Fruit fly (Drosophila melanogaster) whole organism, embryonic: ENCODE data around the gene CG17784.

Source experiments
- CG10321 ChIP-seq: fragments of 200-800 bp; sonication (Bioruptor generic); IDR thresholded peaks from 2 replicates; pipeline ENCODE4 v1.3.6; 2022; ENCODE audit warnings: missing biosample characterization, missing genetic modification characterization
- CG10979 ChIP-seq: fragments of 200-800 bp; sonication (Bioruptor generic); optimal IDR thresholded peaks from 2 replicates; lab custom pipeline; 2018; ENCODE audit warnings: missing biosample characterization, mild to moderate bottlenecking, missing genetic modification characterization, moderate library complexity
- CG11398 ChIP-seq: fragments of 200-800 bp; sonication (Bioruptor generic); optimal IDR thresholded peaks from 2 replicates; lab custom pipeline; 2016; ENCODE audit warnings: missing biosample characterization, missing genetic modification characterization
- CG11723 ChIP-seq: fragments of 200-800 bp; sonication (Bioruptor generic); optimal IDR thresholded peaks from 2 replicates; lab custom pipeline; 2017; ENCODE audit warnings: missing biosample characterization, mild to moderate bottlenecking, missing genetic modification characterization
- CG13287 ChIP-seq: fragments of 200-800 bp; sonication (Bioruptor generic); IDR thresholded peaks from 2 replicates; pipeline ENCODE4 v1.3.6; 2022; ENCODE audit warnings: missing biosample characterization, missing genetic modification characterization; ENCODE audit not compliant: partially characterized antibody
- CG14710 ChIP-seq: fragments of 200-800 bp; sonication (Bioruptor generic); optimal IDR thresholded peaks from 3 replicates; lab custom pipeline; 2019; ENCODE audit warnings: missing biosample characterization, mild to moderate bottlenecking, missing genetic modification characterization, moderate library complexity
- CG17568 ChIP-seq: fragments of 200-800 bp; sonication (Bioruptor generic); optimal IDR thresholded peaks from 2 replicates; lab custom pipeline; 2018; ENCODE audit warnings: missing biosample characterization, mild to moderate bottlenecking, missing genetic modification characterization, moderate library complexity
- CG1832 ChIP-seq: fragments of 200-800 bp; sonication (Bioruptor generic); optimal IDR thresholded peaks from 2 replicates; lab custom pipeline; 2017; ENCODE audit warnings: missing biosample characterization, mild to moderate bottlenecking, missing genetic modification characterization, inconsistent platforms
- CG34376 ChIP-seq: fragments of 200-800 bp; sonication (Bioruptor generic); optimal IDR thresholded peaks from 2 replicates; lab custom pipeline; 2018; ENCODE audit warnings: missing biosample characterization, mild to moderate bottlenecking, missing genetic modification characterization
- CG34422 ChIP-seq: fragments of 200-800 bp; sonication (Bioruptor generic); IDR thresholded peaks from 3 replicates; pipeline ENCODE4 v1.3.6; 2022; ENCODE audit warnings: missing biosample characterization, missing genetic modification characterization
- CG4404 ChIP-seq: fragments of 200-800 bp; sonication (Bioruptor generic); IDR thresholded peaks from 2 replicates; pipeline ENCODE4 v1.3.6; 2022; ENCODE audit warnings: missing biosample characterization, missing genetic modification characterization
- CG4617 ChIP-seq: fragments of 200-800 bp; sonication (Bioruptor generic); optimal IDR thresholded peaks from 3 replicates; lab custom pipeline; 2016; ENCODE audit warnings: missing biosample characterization, missing genetic modification characterization, borderline replicate concordance
- CG5245 ChIP-seq: fragments of 200-800 bp; sonication (Bioruptor generic); optimal IDR thresholded peaks from 3 replicates; lab custom pipeline; 2016; ENCODE audit warnings: missing biosample characterization, missing genetic modification characterization
- CG5953 ChIP-seq: fragments of 200-800 bp; sonication (Bioruptor generic); IDR thresholded peaks from 2 replicates; pipeline ENCODE4 v1.3.6; 2022; ENCODE audit warnings: missing biosample characterization, missing genetic modification characterization
- CG6854 ChIP-seq: fragments of 200-800 bp; sonication (Bioruptor generic); optimal IDR thresholded peaks from 3 replicates; lab custom pipeline; 2017; ENCODE audit warnings: missing biosample characterization, mild to moderate bottlenecking, missing genetic modification characterization
- CG7357 ChIP-seq: fragments of 200-800 bp; sonication (Bioruptor generic); IDR thresholded peaks from 3 replicates; pipeline ENCODE4 v1.3.6; 2022; ENCODE audit warnings: missing biosample characterization, missing genetic modification characterization
- CG7372 ChIP-seq: fragments of 200-800 bp; sonication (Bioruptor generic); IDR thresholded peaks from 2 replicates; pipeline ENCODE4 v1.3.6; 2022; ENCODE audit warnings: missing biosample characterization, missing genetic modification characterization
- CG7556 ChIP-seq: fragments of 200-800 bp; sonication (Bioruptor generic); optimal IDR thresholded peaks from 2 replicates; lab custom pipeline; 2017; ENCODE audit warnings: missing biosample characterization, mild to moderate bottlenecking, missing genetic modification characterization
- CG9817 ChIP-seq: fragments of 200-800 bp; sonication (Bioruptor generic); optimal IDR thresholded peaks from 2 replicates; lab custom pipeline; 2018; ENCODE audit warnings: missing biosample characterization, mild to moderate bottlenecking, missing genetic modification characterization, moderate library complexity
- CoRest ChIP-seq: fragments of 200-800 bp; sonication (Bioruptor generic); optimal IDR thresholded peaks from 3 replicates; lab custom pipeline; 2018; ENCODE audit warnings: missing biosample characterization, mild to moderate bottlenecking, missing genetic modification characterization, moderate library complexity
- Dbx ChIP-seq: fragments of 200-800 bp; sonication (Bioruptor generic); IDR thresholded peaks from 3 replicates; pipeline ENCODE4 v1.3.6; 2022; ENCODE audit warnings: missing biosample characterization, missing genetic modification characterization
- Dp ChIP-seq: fragments of 200-800 bp; sonication (Bioruptor generic); optimal IDR thresholded peaks from 2 replicates; lab custom pipeline; 2018; ENCODE audit warnings: missing biosample characterization, mild to moderate bottlenecking, missing genetic modification characterization, moderate library complexity
- Neu2 ChIP-seq: fragments of 200-800 bp; sonication (Bioruptor generic); optimal IDR thresholded peaks from 3 replicates; lab custom pipeline; 2016; ENCODE audit warnings: missing biosample characterization, missing genetic modification characterization, borderline replicate concordance
- Nf-YC ChIP-seq: fragments of 200-800 bp; optimal IDR thresholded peaks from 3 replicates; lab custom pipeline; 2019; ENCODE audit warnings: missing biosample characterization, mild to moderate bottlenecking, missing genetic modification characterization, moderate library complexity
- PHDP ChIP-seq: fragments of 200-800 bp; sonication (Bioruptor generic); optimal IDR thresholded peaks from 3 replicates; lab custom pipeline; 2018; ENCODE audit warnings: missing biosample characterization, mild to moderate bottlenecking, missing genetic modification characterization, moderate library complexity
- Rx ChIP-seq: fragments of 200-800 bp; sonication (Bioruptor generic); IDR thresholded peaks from 2 replicates; pipeline ENCODE4 v1.3.6; 2022; ENCODE audit warnings: missing biosample characterization, missing genetic modification characterization
- Side ChIP-seq: fragments of 200-800 bp; sonication (Bioruptor generic); optimal IDR thresholded peaks from 2 replicates; lab custom pipeline; 2016; ENCODE audit warnings: missing biosample characterization, missing genetic modification characterization
- Six4 ChIP-seq: fragments of 200-800 bp; sonication (Bioruptor generic); optimal IDR thresholded peaks from 2 replicates; lab custom pipeline; 2016; ENCODE audit warnings: missing biosample characterization, missing genetic modification characterization
- Usf ChIP-seq: fragments of 200-800 bp; sonication (Bioruptor generic); optimal IDR thresholded peaks from 2 replicates; lab custom pipeline; 2017; ENCODE audit warnings: missing genotype, missing biosample characterization, missing genetic modification characterization
- ato ChIP-seq: fragments of 200-800 bp; sonication (Bioruptor generic); IDR thresholded peaks from 2 replicates; pipeline ENCODE4 v1.3.6; 2022; ENCODE audit warnings: missing biosample characterization, missing genetic modification characterization; ENCODE audit not compliant: partially characterized antibody
- az2 ChIP-seq: fragments of 200-800 bp; sonication (Bioruptor generic); optimal IDR thresholded peaks from 3 replicates; lab custom pipeline; 2016; ENCODE audit warnings: missing biosample characterization, missing genetic modification characterization
- chn ChIP-seq: fragments of 200-800 bp; sonication (Bioruptor generic); optimal IDR thresholded peaks from 2 replicates; lab custom pipeline; 2016; ENCODE audit warnings: missing biosample characterization, missing genetic modification characterization
- crc ChIP-seq: fragments of 200-800 bp; sonication (Bioruptor generic); optimal IDR thresholded peaks from 2 replicates; lab custom pipeline; 2016; ENCODE audit warnings: missing biosample characterization, missing genetic modification characterization
- disco-r ChIP-seq: fragments of 200-800 bp; sonication (Bioruptor generic); optimal IDR thresholded peaks from 2 replicates; lab custom pipeline; 2016; ENCODE audit warnings: missing biosample characterization, missing genetic modification characterization
- eyg ChIP-seq: fragments of 200-800 bp; sonication (Bioruptor generic); optimal IDR thresholded peaks from 3 replicates; lab custom pipeline; 2016; ENCODE audit warnings: missing biosample characterization, missing genetic modification characterization
- ftz-f1 ChIP-seq: fragments of 200-800 bp; sonication (Bioruptor generic); optimal IDR thresholded peaks from 2 replicates; lab custom pipeline; 2016; ENCODE audit warnings: missing biosample characterization, missing genetic modification characterization
- grau ChIP-seq: fragments of 200-800 bp; optimal IDR thresholded peaks from 3 replicates; lab custom pipeline; 2019; ENCODE audit warnings: missing biosample characterization, mild to moderate bottlenecking, missing genetic modification characterization, moderate library complexity
- hkb ChIP-seq, 2 experiments: fragments of 200-800 bp in 1 of 2; fragments of >200 bp in 1 of 2; sonication (Bioruptor generic) in 1 of 2; IDR thresholded peaks in 1 of 2; optimal IDR thresholded peaks in 1 of 2; 2 replicates each; pipeline versions ENCODE4 v1.3.6 to Lab custom; 2017 to 2022; ENCODE audit warnings: missing biosample characterization in 1 of 2, missing genetic modification characterization in 1 of 2
- lmd ChIP-seq: fragments of 200-800 bp; sonication (Bioruptor generic); IDR thresholded peaks from 2 replicates; pipeline ENCODE4 v1.3.6; 2022; ENCODE audit warnings: missing biosample characterization, missing genetic modification characterization
- lola ChIP-seq, 3 experiments: fragments of >200 bp in 2 of 3; fragments of 200-800 bp in 1 of 3; sonication (Bioruptor generic) in 1 of 3; optimal IDR thresholded peaks; 2 replicates each; lab custom pipeline; 2017 to 2019; ENCODE audit warnings: missing biosample characterization in 3 of 3, missing genetic modification characterization in 3 of 3, mild to moderate bottlenecking in 1 of 3, moderate library complexity in 1 of 3
- lov ChIP-seq, 2 experiments: fragments of 200-800 bp in 1 of 2; fragments of >200 bp in 1 of 2; sonication (Bioruptor generic) in 1 of 2; IDR thresholded peaks in 1 of 2; optimal IDR thresholded peaks in 1 of 2; 2 replicates in 1 of 2; 3 replicates in 1 of 2; pipeline versions ENCODE4 v1.3.6 to Lab custom; 2017 to 2022; ENCODE audit warnings: missing biosample characterization in 1 of 2, missing genetic modification characterization in 1 of 2
- oc ChIP-seq: fragments of 200-800 bp; sonication (Bioruptor generic); optimal IDR thresholded peaks from 2 replicates; lab custom pipeline; 2018; ENCODE audit warnings: missing biosample characterization, mild to moderate bottlenecking, missing genetic modification characterization, moderate library complexity
- otp ChIP-seq: fragments of 200-800 bp; sonication (Bioruptor generic); IDR thresholded peaks from 3 replicates; pipeline ENCODE4, ENCODE4 v1.3.6; 2022; ENCODE audit warnings: missing biosample characterization, missing genetic modification characterization
- sqz ChIP-seq: fragments of 200-800 bp; sonication (Bioruptor generic); optimal IDR thresholded peaks from 3 replicates; lab custom pipeline; 2018; ENCODE audit warnings: missing biosample characterization, mild to moderate bottlenecking, missing genetic modification characterization
- ssp ChIP-seq: fragments of 200-800 bp; sonication (Bioruptor generic); IDR thresholded peaks from 2 replicates; pipeline ENCODE4 v1.3.6; 2022; ENCODE audit warnings: missing biosample characterization, missing genetic modification characterization
- trem ChIP-seq: fragments of 200-800 bp; optimal IDR thresholded peaks from 3 replicates; lab custom pipeline; 2019; ENCODE audit warnings: missing biosample characterization, mild to moderate bottlenecking, missing genetic modification characterization, moderate library complexity
- vfl ChIP-seq: fragments of 200-800 bp; sonication (Bioruptor generic); optimal IDR thresholded peaks from 2 replicates; lab custom pipeline; 2016; ENCODE audit warnings: missing biosample characterization, missing genetic modification characterization
- wor ChIP-seq: fragments of 200-800 bp; sonication (Bioruptor generic); IDR thresholded peaks from 2 replicates; pipeline ENCODE4 v1.3.6; 2022; ENCODE audit warnings: missing biosample characterization, missing genetic modification characterization
- yki ChIP-seq: fragments of >200 bp; optimal IDR thresholded peaks from 3 replicates; lab custom pipeline; 2018

CG17784 gene

dm6 chr3R:24333182-24333808, 31.5 kb downstream of the CG17784 start, which contains the start of the genes Rrp5 and Dis3 (continued):
- TF ChIP-seq sqz (GFP tag; lab: Kevin White, UChicago): no peak
- TF ChIP-seq trem: peak; percentile 82
- TF ChIP-seq ato: peak; percentile 7; the same call in 1 of the 2 replicates
- no peak for TF ChIP-seq wor (GFP tag; lab: Robert Waterston, UW)
- TF ChIP-seq vfl (GFP tag; lab: Kevin White, UChicago): no peak
- no peak for TF ChIP-seq Nf-YC
- TF ChIP-seq CG1832 (GFP tag; lab: Kevin White, UChicago): no peak
- peak; percentile 13 for TF ChIP-seq chn
- TF ChIP-seq ssp: peak; percentile 96
- TF ChIP-seq crc: no peak
- no peak for TF ChIP-seq CG7357 (GFP tag; lab: Robert Waterston, UW)
- peak; percentile 64 for TF ChIP-seq Dp (GFP tag; lab: Kevin White, UChicago)
- TF ChIP-seq Rx (GFP tag; lab: Robert Waterston, UW): no peak
- no peak for TF ChIP-seq otp (GFP tag; lab: Robert Waterston, UW)
- no peak for TF ChIP-seq yki (lab: Kevin White, UChicago)
- TF ChIP-seq lov (optimal IDR thresholded peaks at IDR 0.05; lab: Kevin White, UChicago): no peak
- 0 out of 3 replicates have a peak, but pooled peaks have one; percentile 4 for TF ChIP-seq lov (GFP tag; IDR thresholded peaks at IDR 0.05; lab: Robert Waterston, UW)
- peak; percentile 59; the same call in 1 of the 3 replicates for TF ChIP-seq Dbx
- TF ChIP-seq CG10979 (tag; lab: Kevin White, UChicago): peak; percentile 55
- no peak for TF ChIP-seq CG11398 (GFP tag; lab: Kevin White, UChicago)
- TF ChIP-seq hkb (optimal IDR thresholded peaks at IDR 0.05; lab: Kevin White, UChicago): peak; percentile 8
- TF ChIP-seq hkb (GFP tag; IDR thresholded peaks at IDR 0.05; lab: Robert Waterston, UW): no peak
- TF ChIP-seq disco-r (GFP tag; lab: Kevin White, UChicago): no peak
- TF ChIP-seq CG11723 (GFP tag; lab: Kevin White, UChicago): no peak
- peak; percentile 89 for TF ChIP-seq CG34422 (GFP tag; lab: Robert Waterston, UW)
- no peak for TF ChIP-seq CG7556 (GFP tag; lab: Kevin White, UChicago)
- no peak for TF ChIP-seq CG14710 (tag; lab: Kevin White, UChicago)
- no peak for TF ChIP-seq Six4 (GFP tag; lab: Kevin White, UChicago)
- TF ChIP-seq lmd (GFP tag; lab: Robert Waterston, UW): peak; percentile 56
- no peak for TF ChIP-seq CG6854
- peak; percentile 17; the same call in 1 of the 2 replicates for TF ChIP-seq CG5953
- no peak for TF ChIP-seq PHDP
- TF ChIP-seq az2 (GFP tag; lab: Kevin White, UChicago): no peak
- no peak for TF ChIP-seq CoRest (tag; lab: Kevin White, UChicago)
- TF ChIP-seq CG10321 (GFP tag; lab: Robert Waterston, UW): no peak
- TF ChIP-seq CG17568: no peak
- no peak for TF ChIP-seq lola (GFP tag; optimal IDR thresholded peaks at IDR 0.05; lab: Kevin White, UChicago)
- TF ChIP-seq grau (tag; lab: Kevin White, UChicago): no peak
- peak; percentile 44 for TF ChIP-seq CG9817 (tag; lab: Kevin White, UChicago)
- peak; percentile 37 for TF ChIP-seq ftz-f1 (GFP tag; lab: Kevin White, UChicago)
- no peak for TF ChIP-seq CG5245 (GFP tag; lab: Kevin White, UChicago)
- TF ChIP-seq Side: peak; percentile 31
- peak; percentile 64; the same call in 1 of the 2 replicates for TF ChIP-seq CG13287 (GFP tag; lab: Robert Waterston, UW)
- TF ChIP-seq oc (tag; lab: Kevin White, UChicago): no peak
- 0 out of 2 replicates have a peak, but pooled peaks have one; percentile 31 for TF ChIP-seq CG7372 (GFP tag; lab: Robert Waterston, UW)
- TF ChIP-seq CG34376 (GFP tag; lab: Kevin White, UChicago): no peak
- no peak for TF ChIP-seq Neu2
- no peak for TF ChIP-seq CG4404 (GFP tag; lab: Robert Waterston, UW)
- peak; percentile 96 for TF ChIP-seq CG4617
- TF ChIP-seq eyg (GFP tag; lab: Kevin White, UChicago): no peak
- no peak for TF ChIP-seq Usf (GFP tag; lab: Kevin White, UChicago)
